Worm (Caenorhabditis elegans): ENCODE data around the gene srg-56.

DNA sequence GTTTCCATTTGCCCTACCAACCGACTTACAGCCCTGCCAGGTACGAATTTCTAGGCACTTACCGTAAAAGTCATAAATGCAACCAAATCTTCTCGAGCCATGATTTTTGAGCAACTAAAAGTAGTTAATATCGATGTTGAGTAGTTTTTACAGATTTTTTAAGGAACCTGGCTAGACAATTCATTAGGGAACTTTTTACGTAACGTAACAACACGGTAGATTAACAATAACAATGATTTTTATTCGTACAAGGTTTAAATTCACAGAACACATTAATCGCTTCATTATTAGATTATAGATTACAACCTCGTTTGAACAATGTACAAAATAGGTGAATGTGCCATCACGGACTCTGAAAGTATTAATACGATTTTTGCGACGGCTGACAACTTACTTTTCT lies 14.9 kb upstream of the srg-56 start, which contains the start of gene srx-26:
- TF ChIP-seq hmg-4 (GFP tag; optimal IDR thresholded peaks at IDR 0.05) (no peak), hnd-1 (tag; optimal IDR thresholded peaks at IDR 0.05) (no peak), ama-1 (optimal IDR thresholded peaks at IDR 0.05) (no peak), flt-1 (GFP tag; IDR thresholded peaks at IDR 0.05) (no peak), hmbx-1 (tag; optimal IDR thresholded peaks at IDR 0.05) (no peak), scrt-1 (GFP tag; IDR thresholded peaks at IDR 0.05) (no peak), tra-4 (tag; optimal IDR thresholded peaks at IDR 0.05) (no peak), ets-7 (tag; optimal IDR thresholded peaks at IDR 0.05) (no peak), F13C5.2 (tag; optimal IDR thresholded peaks at IDR 0.05) (no peak), ceh-13 (GFP tag; optimal IDR thresholded peaks at IDR 0.05) (no peak), tbx-11 (GFP tag; IDR thresholded peaks at IDR 0.05) (no peak), tbx-37 (GFP tag; conservative IDR thresholded peaks at IDR 0.05) (no peak), pes-1 (GFP tag; IDR thresholded peaks at IDR 0.05) (no peak)

Data from whole organism, early embryonic.